Worm (Caenorhabditis elegans): ENCODE results near the gene vha-18.

ce11 chrV:8403152-8403551 lies 10.1 kb downstream of the vha-18 start:
- no peak for TF ChIP-seq dao-5 (tag; optimal IDR thresholded peaks at IDR 0.05)
- no peak for TF ChIP-seq W03F9.2 (tag; optimal IDR thresholded peaks at IDR 0.05)
